Fruit fly (Drosophila melanogaster): ENCODE measurements around the gene CG14570.

- TF ChIP-seq CG6765 (GFP tag; optimal IDR thresholded peaks at IDR 0.05) (no peak), Gug (GFP tag; IDR thresholded peaks at IDR 0.05) (no peak), CG6272 (GFP tag; IDR thresholded peaks at IDR 0.05) (no peak), sug (tag; optimal IDR thresholded peaks at IDR 0.05) (no peak), so (GFP tag; IDR thresholded peaks at IDR 0.05) (no peak), Med (GFP tag) (no peak), disco-r (GFP tag; optimal IDR thresholded peaks at IDR 0.05) (no peak), CG14710 (tag; optimal IDR thresholded peaks at IDR 0.05) (no peak)
Measured at dm6 chr3L:21700945-21701344, 29.3 kb downstream of the CG14570 start.
